Fruit fly (Drosophila melanogaster) whole organism, embryonic: ENCODE measurements around the gene CG1998.
A peak's percentile ranks its signal among the peaks of the same experiment; 100 is the strongest.

Experiments
- CG10147 ChIP-seq: fragments of 200-800 bp; sonication (Bioruptor generic); optimal IDR thresholded peaks from 2 replicates; lab custom pipeline; 2019; ENCODE audit warnings: missing biosample characterization, mild to moderate bottlenecking, missing genetic modification characterization, moderate library complexity
- CG10654 ChIP-seq: fragments of 200-800 bp; sonication (Bioruptor generic); optimal IDR thresholded peaks from 2 replicates; lab custom pipeline; 2016; ENCODE audit warnings: missing biosample characterization, missing genetic modification characterization
- CG11695 ChIP-seq: fragments of 200-800 bp; sonication (Bioruptor generic); IDR thresholded peaks from 3 replicates; pipeline ENCODE4 v1.3.6; 2022; ENCODE audit warnings: missing biosample characterization, missing genetic modification characterization
- CG12071 ChIP-seq: fragments of 200-800 bp; sonication (Bioruptor generic); optimal IDR thresholded peaks from 3 replicates; lab custom pipeline; 2018; ENCODE audit warnings: missing biosample characterization, mild to moderate bottlenecking, missing genetic modification characterization
- CG12942 ChIP-seq: fragments of 200-800 bp; sonication (Bioruptor generic); optimal IDR thresholded peaks from 3 replicates; lab custom pipeline; 2016; ENCODE audit warnings: missing biosample characterization, missing genetic modification characterization
- CG13287 ChIP-seq: fragments of 200-800 bp; sonication (Bioruptor generic); IDR thresholded peaks from 2 replicates; pipeline ENCODE4 v1.3.6; 2022; ENCODE audit warnings: missing biosample characterization, missing genetic modification characterization; ENCODE audit not compliant: partially characterized antibody
- CG13424 ChIP-seq: fragments of 200-800 bp; sonication (Bioruptor generic); optimal IDR thresholded peaks from 2 replicates; lab custom pipeline; 2019; ENCODE audit warnings: missing biosample characterization, mild to moderate bottlenecking, missing genetic modification characterization, moderate library complexity
- CG17361 ChIP-seq: fragments of 200-800 bp; sonication (Bioruptor generic); IDR thresholded peaks from 3 replicates; pipeline ENCODE4 v1.3.6; 2022; ENCODE audit warnings: missing biosample characterization, missing genetic modification characterization
- CG2202 ChIP-seq: fragments of 200-800 bp; sonication (Bioruptor generic); optimal IDR thresholded peaks from 2 replicates; lab custom pipeline; 2018; ENCODE audit warnings: missing biosample characterization, mild to moderate bottlenecking, missing genetic modification characterization
- CG30431 ChIP-seq: fragments of 200-800 bp; sonication (Bioruptor generic); optimal IDR thresholded peaks from 2 replicates; lab custom pipeline; 2017; ENCODE audit warnings: missing biosample characterization, missing genetic modification characterization
- CG33213 ChIP-seq: fragments of 200-800 bp; sonication (Bioruptor generic); optimal IDR thresholded peaks from 3 replicates; lab custom pipeline; 2016; ENCODE audit warnings: missing biosample characterization, missing genetic modification characterization
- CG4404 ChIP-seq: fragments of 200-800 bp; sonication (Bioruptor generic); IDR thresholded peaks from 2 replicates; pipeline ENCODE4 v1.3.6; 2022; ENCODE audit warnings: missing biosample characterization, missing genetic modification characterization
- CG4730 ChIP-seq: fragments of 200-800 bp; sonication (Bioruptor generic); IDR thresholded peaks from 2 replicates; pipeline ENCODE4 v1.3.6; 2022; ENCODE audit warnings: missing biosample characterization, missing genetic modification characterization
- CG4820 ChIP-seq: fragments of 200-800 bp; sonication (Bioruptor generic); optimal IDR thresholded peaks from 3 replicates; lab custom pipeline; 2016; ENCODE audit warnings: missing biosample characterization, missing genetic modification characterization
- CG5180 ChIP-seq: fragments of 200-800 bp; sonication (Bioruptor generic); optimal IDR thresholded peaks from 3 replicates; lab custom pipeline; 2017; ENCODE audit warnings: missing biosample characterization, missing genetic modification characterization, mild to moderate bottlenecking, moderate library complexity, missing genetic modification reagents
- CG6813 ChIP-seq: fragments of 200-800 bp; sonication (Bioruptor generic); optimal IDR thresholded peaks from 2 replicates; lab custom pipeline; 2017; ENCODE audit warnings: missing biosample characterization, missing genetic modification characterization, mild to moderate bottlenecking, moderate library complexity, missing genetic modification reagents
- CG6854 ChIP-seq: fragments of 200-800 bp; sonication (Bioruptor generic); optimal IDR thresholded peaks from 3 replicates; lab custom pipeline; 2017; ENCODE audit warnings: missing biosample characterization, mild to moderate bottlenecking, missing genetic modification characterization
- CG7556 ChIP-seq: fragments of 200-800 bp; sonication (Bioruptor generic); optimal IDR thresholded peaks from 2 replicates; lab custom pipeline; 2017; ENCODE audit warnings: missing biosample characterization, mild to moderate bottlenecking, missing genetic modification characterization
- CG7963 ChIP-seq: fragments of 200-800 bp; sonication (Bioruptor generic); IDR thresholded peaks from 3 replicates; pipeline ENCODE4 v1.3.6; 2022; ENCODE audit warnings: missing biosample characterization, missing genetic modification characterization; ENCODE audit not compliant: partially characterized antibody
- CG8281 ChIP-seq: fragments of 200-800 bp; sonication (Bioruptor generic); optimal IDR thresholded peaks from 2 replicates; lab custom pipeline; 2018; ENCODE audit warnings: missing biosample characterization, mild to moderate bottlenecking, missing genetic modification characterization, moderate library complexity
- CG9437 ChIP-seq: fragments of 200-800 bp; sonication (Bioruptor generic); optimal IDR thresholded peaks from 2 replicates; lab custom pipeline; 2018; ENCODE audit warnings: missing biosample characterization, mild to moderate bottlenecking, missing genetic modification characterization
- CG9932 ChIP-seq: fragments of 200-800 bp; sonication (Bioruptor generic); IDR thresholded peaks from 2 replicates; pipeline ENCODE4 v1.3.6; 2022; ENCODE audit warnings: missing biosample characterization, missing genetic modification characterization
- D19A ChIP-seq: fragments of 200-800 bp; optimal IDR thresholded peaks from 3 replicates; lab custom pipeline; 2019; ENCODE audit warnings: missing biosample characterization, mild to moderate bottlenecking, missing genetic modification characterization, moderate library complexity
- D19B ChIP-seq: fragments of 200-800 bp; sonication (Bioruptor generic); optimal IDR thresholded peaks from 2 replicates; lab custom pipeline; 2017; ENCODE audit warnings: missing biosample characterization, mild to moderate bottlenecking, missing genetic modification characterization
- Dip2 ChIP-seq: fragments of 200-800 bp; sonication (Bioruptor generic); IDR thresholded peaks from 2 replicates; pipeline ENCODE4 v1.3.6; 2022; ENCODE audit warnings: missing biosample characterization, missing genetic modification characterization
- Doc3 ChIP-seq: fragments of 200-800 bp; sonication (Bioruptor generic); IDR thresholded peaks from 3 replicates; pipeline ENCODE4 v1.3.6; 2022; ENCODE audit warnings: missing biosample characterization, missing genetic modification characterization; ENCODE audit not compliant: partially characterized antibody
- ERR ChIP-seq: fragments of 200-800 bp; sonication (Bioruptor generic); optimal IDR thresholded peaks from 2 replicates; lab custom pipeline; 2016; ENCODE audit warnings: missing biosample characterization, missing genetic modification characterization
- HHEX ChIP-seq: fragments of 200-800 bp; sonication (Bioruptor generic); optimal IDR thresholded peaks from 3 replicates; lab custom pipeline; 2017; ENCODE audit warnings: missing biosample characterization, mild to moderate bottlenecking, missing genetic modification characterization, missing genetic modification reagents
- HmgD ChIP-seq: fragments of 200-800 bp; sonication (Bioruptor generic); optimal IDR thresholded peaks from 3 replicates; lab custom pipeline; 2016; ENCODE audit warnings: missing biosample characterization, missing genetic modification characterization
- Hr51 ChIP-seq, 2 experiments: fragments of 200-800 bp; sonication (Bioruptor generic); optimal IDR thresholded peaks; 2 replicates in 1 of 2; 3 replicates in 1 of 2; lab custom pipeline; 2016 to 2018; ENCODE audit warnings: missing biosample characterization in 2 of 2, missing genetic modification characterization in 2 of 2, mild to moderate bottlenecking in 1 of 2, moderate library complexity in 1 of 2
- Hsf ChIP-seq: fragments of 200-800 bp; sonication (Bioruptor generic); optimal IDR thresholded peaks from 3 replicates; lab custom pipeline; 2016; ENCODE audit warnings: missing biosample characterization, missing genetic modification characterization
- Myb ChIP-seq: fragments of 200-800 bp; sonication (Bioruptor generic); optimal IDR thresholded peaks from 2 replicates; lab custom pipeline; 2016; ENCODE audit warnings: missing biosample characterization, missing genetic modification characterization
- Taf1 ChIP-seq: fragments of 200-800 bp; sonication (Bioruptor generic); IDR thresholded peaks from 2 replicates; pipeline ENCODE4 v1.3.6; 2022; ENCODE audit warnings: missing biosample characterization, missing genetic modification characterization
- Usf ChIP-seq: fragments of 200-800 bp; sonication (Bioruptor generic); optimal IDR thresholded peaks from 2 replicates; lab custom pipeline; 2017; ENCODE audit warnings: missing genotype, missing biosample characterization, missing genetic modification characterization
- Xbp1 ChIP-seq: fragments of 200-800 bp; sonication (Bioruptor generic); optimal IDR thresholded peaks from 3 replicates; lab custom pipeline; 2016; ENCODE audit warnings: missing biosample characterization, mild to moderate bottlenecking, missing genetic modification characterization
- bsh ChIP-seq, 2 experiments: fragments of 200-800 bp; sonication (Bioruptor generic); optimal IDR thresholded peaks; 2 replicates each; lab custom pipeline; 2017 to 2018; ENCODE audit warnings: mild to moderate bottlenecking in 2 of 2, missing biosample characterization in 2 of 2, missing genetic modification characterization in 2 of 2, moderate library complexity in 1 of 2
- cato ChIP-seq: fragments of 200-800 bp; sonication (Bioruptor generic); optimal IDR thresholded peaks from 2 replicates; lab custom pipeline; 2016; ENCODE audit warnings: missing biosample characterization, missing genetic modification characterization, borderline replicate concordance
- chm ChIP-seq: fragments of 200-800 bp; sonication (Bioruptor generic); IDR thresholded peaks from 2 replicates; pipeline ENCODE4 v1.3.6; 2022; ENCODE audit warnings: missing biosample characterization, missing genetic modification characterization
- corto ChIP-seq: fragments of 200-800 bp; sonication (Bioruptor generic); optimal IDR thresholded peaks from 2 replicates; lab custom pipeline; 2016; ENCODE audit warnings: missing biosample characterization, mild to moderate bottlenecking, missing genetic modification characterization, moderate library complexity
- dati ChIP-seq: fragments of 200-800 bp; sonication (Bioruptor generic); IDR thresholded peaks from 2 replicates; pipeline ENCODE4 v1.3.6; 2022; ENCODE audit warnings: missing biosample characterization, missing genetic modification characterization
- disco-r ChIP-seq: fragments of 200-800 bp; sonication (Bioruptor generic); optimal IDR thresholded peaks from 2 replicates; lab custom pipeline; 2016; ENCODE audit warnings: missing biosample characterization, missing genetic modification characterization
- emc ChIP-seq: fragments of 200-800 bp; sonication (Bioruptor generic); optimal IDR thresholded peaks from 2 replicates; lab custom pipeline; 2016; ENCODE audit warnings: missing biosample characterization, missing genetic modification characterization
- en ChIP-seq: fragments of 200-800 bp; sonication (Bioruptor generic); optimal IDR thresholded peaks from 2 replicates; lab custom pipeline; 2016; ENCODE audit warnings: missing biosample characterization, missing genetic modification characterization
- gt ChIP-seq: fragments of 200-800 bp; sonication (Bioruptor generic); IDR thresholded peaks from 2 replicates; pipeline ENCODE4 v1.3.6; 2022; ENCODE audit warnings: missing biosample characterization, missing genetic modification characterization
- klu ChIP-seq: fragments of 200-800 bp; sonication (Bioruptor generic); IDR thresholded peaks from 2 replicates; pipeline ENCODE4 v1.3.6; 2022; ENCODE audit warnings: missing biosample characterization, missing genetic modification characterization
- pita ChIP-seq: fragments of 200-800 bp; sonication (Bioruptor generic); optimal IDR thresholded peaks from 2 replicates; lab custom pipeline; 2017; ENCODE audit warnings: missing biosample characterization, mild to moderate bottlenecking, missing genetic modification characterization
- schlank ChIP-seq: fragments of 200-800 bp; sonication (Bioruptor generic); optimal IDR thresholded peaks from 2 replicates; lab custom pipeline; 2018; ENCODE audit warnings: missing biosample characterization, mild to moderate bottlenecking, missing genetic modification characterization
- sens ChIP-seq: fragments of 200-800 bp; sonication (Bioruptor generic); peaks from one replicate; lab custom pipeline; 2016; ENCODE audit warnings: missing biosample characterization, missing genetic modification characterization
- yki ChIP-seq: fragments of >200 bp; optimal IDR thresholded peaks from 3 replicates; lab custom pipeline; 2018
- zf30C ChIP-seq: fragments of 200-800 bp; sonication (Bioruptor generic); optimal IDR thresholded peaks from 3 replicates; lab custom pipeline; 2018; ENCODE audit warnings: missing biosample characterization, mild to moderate bottlenecking, missing genetic modification characterization

Gene CG1998

dm6 chrX:13384583-13385342 is 28.1 kb downstream of the CG1998 start, which contains the start of the genes Rbp1-like and Tim9a:
Gene Rbp1-like (minus strand): TSS chrX:13384877.
Gene Tim9a (plus strand): TSS chrX:13385210.
- peak in 1 of 2 experiments; percentile 41 for TF ChIP-seq Hr51 (GFP tag; optimal IDR thresholded peaks at IDR 0.05; lab: Kevin White, UChicago)
- TF ChIP-seq CG12942 = no peak
- no peak for TF ChIP-seq CG6813 (GFP tag; lab: Kevin White, UChicago)
- peak; percentile 71 for TF ChIP-seq Doc3 (GFP tag; lab: Robert Waterston, UW)
- TF ChIP-seq sens (GFP tag; lab: Kevin White, UChicago) = peak; percentile 46
- no peak for TF ChIP-seq CG7963
- no peak for TF ChIP-seq CG6854 (GFP tag; lab: Kevin White, UChicago)
- TF ChIP-seq CG7556 = peak; percentile 41
- TF ChIP-seq emc (GFP tag; lab: Kevin White, UChicago) = no peak
- no peak for TF ChIP-seq schlank (tag; lab: Kevin White, UChicago)
- TF ChIP-seq Xbp1 (GFP tag; lab: Kevin White, UChicago) = peak; percentile 30
- no peak for TF ChIP-seq pita (GFP tag; lab: Kevin White, UChicago)
- no peak for TF ChIP-seq Usf (GFP tag; lab: Kevin White, UChicago)
- no peak for TF ChIP-seq CG12071 (GFP tag; lab: Kevin White, UChicago)
- peak; percentile 81 for TF ChIP-seq CG13287 (GFP tag; lab: Robert Waterston, UW)
- no peak for TF ChIP-seq CG30431 (GFP tag; lab: Kevin White, UChicago)
- no peak for TF ChIP-seq CG4730 (GFP tag; lab: Robert Waterston, UW)
- peak; percentile 9 for TF ChIP-seq Hsf
- no peak for TF ChIP-seq disco-r (GFP tag; lab: Kevin White, UChicago)
- no peak for TF ChIP-seq D19A (tag; lab: Kevin White, UChicago)
- TF ChIP-seq CG17361 = peak; percentile 61; the same call in 1 of the 3 replicates
- no peak for TF ChIP-seq D19B (GFP tag; lab: Kevin White, UChicago)
- TF ChIP-seq CG33213 (GFP tag; lab: Kevin White, UChicago) = no peak
- peak; percentile 30 for TF ChIP-seq CG13424 (tag; lab: Kevin White, UChicago)
- no peak for TF ChIP-seq en (GFP tag; lab: Kevin White, UChicago)
- no peak for TF ChIP-seq Taf1 (GFP tag; lab: Robert Waterston, UW)
- no peak for TF ChIP-seq Myb (GFP tag; lab: Kevin White, UChicago)
- no peak for TF ChIP-seq cato (GFP tag; lab: Kevin White, UChicago)
- TF ChIP-seq gt (GFP tag; lab: Robert Waterston, UW) = no peak
- no peak for TF ChIP-seq dati
- TF ChIP-seq CG10654 (GFP tag; lab: Kevin White, UChicago) = peak; percentile 7
- 0 out of 2 replicates have a peak, but pooled peaks have one; percentile 15 for TF ChIP-seq klu (GFP tag; lab: Robert Waterston, UW)
- peak; percentile 65 for TF ChIP-seq CG9932 (GFP tag; lab: Robert Waterston, UW)
- TF ChIP-seq zf30C = no peak
- TF ChIP-seq HmgD (GFP tag; lab: Kevin White, UChicago) = no peak
- TF ChIP-seq corto (GFP tag; lab: Kevin White, UChicago) = no peak
- TF ChIP-seq chm = no peak
- no peak for TF ChIP-seq ERR
- TF ChIP-seq CG10147 (GFP tag; lab: Kevin White, UChicago) = no peak
- TF ChIP-seq HHEX (GFP tag; lab: Kevin White, UChicago) = no peak
- TF ChIP-seq Dip2 (GFP tag; lab: Robert Waterston, UW) = no peak
- TF ChIP-seq CG5180 (GFP tag; lab: Kevin White, UChicago) = no peak
- no peak for TF ChIP-seq CG4404
- TF ChIP-seq CG11695 = no peak
- TF ChIP-seq bsh (GFP tag; optimal IDR thresholded peaks at IDR 0.05; lab: Kevin White, UChicago) = no peak
- TF ChIP-seq CG9437 = peak; percentile 62
- no peak for TF ChIP-seq yki (lab: Kevin White, UChicago)
- peak; percentile 18 for TF ChIP-seq CG4820 (GFP tag; lab: Kevin White, UChicago)
- no peak for TF ChIP-seq CG2202 (tag; lab: Kevin White, UChicago)
- TF ChIP-seq CG8281 (tag; lab: Kevin White, UChicago) = no peak
